Fruit fly (Drosophila melanogaster): ENCODE measurements around the gene meso18E.
A peak's percentile ranks its signal among the peaks of the same experiment; 100 is the strongest.

dm6 chrX:19668405-19668804, 44.4 kb downstream of the meso18E start:
- TF ChIP-seq toe (GFP tag; optimal IDR thresholded peaks at IDR 0.05) (peak; percentile 91), CG1620 (GFP tag; optimal IDR thresholded peaks at IDR 0.05) (peak; percentile 96), ovo (GFP tag; optimal IDR thresholded peaks at IDR 0.05) (peak; percentile 91)

Data from whole organism, adult.